Worm (Caenorhabditis elegans) whole organism, late embryonic: ENCODE results near the gene F41C6.7.

Source experiments
- nfya-1 ChIP-seq: sonication (generic microtip); optimal IDR thresholded peaks from 2 replicates; lab custom pipeline; 2017; ENCODE audit warnings: missing genetic modification characterization, mild to moderate bottlenecking, missing compliant biosample characterization, antibody characterized with exemption, moderate library complexity
- pha-4 ChIP-seq: fragments of 150-350 bp; optimal IDR thresholded peaks from 2 replicates; lab custom pipeline; 2018; ENCODE audit warnings: missing biosample characterization, missing genetic modification reagents, missing genetic modification characterization
- rnt-1 ChIP-seq: sonication (generic microtip); optimal IDR thresholded peaks from 2 replicates; lab custom pipeline; 2016; ENCODE audit warnings: missing genetic modification characterization, missing compliant biosample characterization

DNA sequence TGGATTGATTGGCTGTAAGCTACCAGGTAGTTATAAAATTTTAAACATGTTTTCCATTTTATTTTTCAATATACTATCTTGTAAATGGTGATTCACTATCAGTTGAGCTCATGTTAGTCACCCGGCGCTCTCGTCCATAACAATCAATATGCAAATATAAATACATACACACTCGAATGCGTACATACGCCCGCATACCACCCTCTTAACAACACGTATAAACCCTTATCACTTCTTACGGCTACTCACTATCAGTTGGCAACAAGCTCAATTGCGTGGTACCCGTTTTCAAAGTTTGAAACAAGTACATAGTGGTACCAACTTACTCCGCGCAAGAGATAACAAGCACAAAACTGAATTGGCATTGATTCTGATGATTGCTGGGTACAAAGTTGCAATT is 41.9 kb upstream of the F41C6.7 start:
- no peak for TF ChIP-seq rnt-1 (tag; lab: Kevin White, UChicago)
- TF ChIP-seq nfya-1 = no peak
- no peak for TF ChIP-seq pha-4 (tag; lab: Kevin White, UChicago)
